Fruit fly (Drosophila melanogaster): ENCODE measurements around the gene CG14566.

The CG14566 gene

dm6 chr3L:21733387-21733786, 6.7 kb downstream of the CG14566 start, which contains the start of gene CG14568:
TSS of gene CG14568 (minus strand) at chr3L:21733487.
- no peak for TF ChIP-seq Sin3A (optimal IDR thresholded peaks at IDR 0.05)
- TF ChIP-seq psq (optimal IDR thresholded peaks at IDR 0.05) = no peak
- TF ChIP-seq Myc (optimal IDR thresholded peaks at IDR 0.05) = no peak
- no peak for TF ChIP-seq insv (optimal IDR thresholded peaks at IDR 0.05)
- no peak for TF ChIP-seq h (optimal IDR thresholded peaks at IDR 0.05)
- TF ChIP-seq ttk (optimal IDR thresholded peaks at IDR 0.05) = no peak

dm6 chr3L:21731104-21731600, 9.0 kb downstream of the CG14566 start, which contains the start of gene CG14569:
TSS of gene CG14569 (minus strand) at chr3L:21731550.
- TF ChIP-seq insv (optimal IDR thresholded peaks at IDR 0.05) (no peak), ttk (optimal IDR thresholded peaks at IDR 0.05) (no peak), Sin3A (optimal IDR thresholded peaks at IDR 0.05) (no peak), psq (optimal IDR thresholded peaks at IDR 0.05) (no peak), h (optimal IDR thresholded peaks at IDR 0.05) (no peak), Myc (optimal IDR thresholded peaks at IDR 0.05) (no peak)

- TF ChIP-seq psq (optimal IDR thresholded peaks at IDR 0.05) = no peak
- TF ChIP-seq ttk (optimal IDR thresholded peaks at IDR 0.05) = no peak
- no peak for TF ChIP-seq Sin3A (optimal IDR thresholded peaks at IDR 0.05)
- no peak for TF ChIP-seq Myc (optimal IDR thresholded peaks at IDR 0.05)
- TF ChIP-seq h (optimal IDR thresholded peaks at IDR 0.05) = no peak
- no peak for TF ChIP-seq insv (optimal IDR thresholded peaks at IDR 0.05)
Observed at dm6 chr3L:21730354-21730753, 9.8 kb downstream of the CG14566 start, which contains the start of gene CG14570. TSS of gene CG14570 (minus strand) at chr3L:21730454.

- TF ChIP-seq ttk (optimal IDR thresholded peaks at IDR 0.05) (no peak), psq (optimal IDR thresholded peaks at IDR 0.05) (no peak), insv (optimal IDR thresholded peaks at IDR 0.05) (no peak), Myc (optimal IDR thresholded peaks at IDR 0.05) (no peak), h (optimal IDR thresholded peaks at IDR 0.05) (no peak), Sin3A (optimal IDR thresholded peaks at IDR 0.05) (no peak)
Observed at dm6 chr3L:21728616-21729047, 11.5 kb downstream of the CG14566 start, which contains the start of the genes CG11247 and Polr2H. TSS of gene CG11247 (minus strand) at chr3L:21728806. TSS of gene Polr2H (plus strand) at chr3L:21728932.

DNA sequence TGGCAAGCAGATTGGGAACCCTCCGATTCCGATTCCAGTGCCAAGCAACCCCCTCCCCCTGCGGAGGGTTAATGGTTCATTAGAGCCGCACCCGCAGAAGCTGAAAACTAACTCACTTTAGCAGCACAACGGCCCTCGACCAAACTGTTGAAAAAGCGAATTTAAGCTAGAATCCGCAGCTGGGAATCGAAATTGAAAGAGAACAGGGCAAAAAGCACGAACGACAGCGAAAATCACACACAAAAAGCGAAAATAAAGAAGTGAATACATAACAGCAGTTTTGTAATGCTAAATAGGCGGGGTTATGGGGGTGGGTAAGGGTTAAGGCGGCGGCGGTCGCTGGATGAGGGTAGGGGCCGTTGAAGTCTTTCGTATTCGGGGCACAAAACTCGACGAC, 12.4 kb downstream of the CG14566 start:
- TF ChIP-seq Sin3A (optimal IDR thresholded peaks at IDR 0.05) (no peak), psq (optimal IDR thresholded peaks at IDR 0.05) (no peak), insv (optimal IDR thresholded peaks at IDR 0.05) (no peak), h (optimal IDR thresholded peaks at IDR 0.05) (no peak), Myc (optimal IDR thresholded peaks at IDR 0.05) (no peak)

dm6 chr3L:21727013-21727727, 12.9 kb downstream of the CG14566 start:
- TF ChIP-seq ttk (optimal IDR thresholded peaks at IDR 0.05) (no peak), insv (optimal IDR thresholded peaks at IDR 0.05) (no peak), Myc (optimal IDR thresholded peaks at IDR 0.05) (no peak), psq (optimal IDR thresholded peaks at IDR 0.05) (no peak), h (optimal IDR thresholded peaks at IDR 0.05) (no peak), Sin3A (optimal IDR thresholded peaks at IDR 0.05) (no peak)

dm6 chr3L:21720869-21721268, 19.2 kb downstream of the CG14566 start:
- TF ChIP-seq ttk (optimal IDR thresholded peaks at IDR 0.05) = no peak
- no peak for TF ChIP-seq Sin3A (optimal IDR thresholded peaks at IDR 0.05)
- no peak for TF ChIP-seq psq (optimal IDR thresholded peaks at IDR 0.05)
- no peak for TF ChIP-seq Myc (optimal IDR thresholded peaks at IDR 0.05)
- no peak for TF ChIP-seq insv (optimal IDR thresholded peaks at IDR 0.05)
- no peak for TF ChIP-seq h (optimal IDR thresholded peaks at IDR 0.05)

DNA sequence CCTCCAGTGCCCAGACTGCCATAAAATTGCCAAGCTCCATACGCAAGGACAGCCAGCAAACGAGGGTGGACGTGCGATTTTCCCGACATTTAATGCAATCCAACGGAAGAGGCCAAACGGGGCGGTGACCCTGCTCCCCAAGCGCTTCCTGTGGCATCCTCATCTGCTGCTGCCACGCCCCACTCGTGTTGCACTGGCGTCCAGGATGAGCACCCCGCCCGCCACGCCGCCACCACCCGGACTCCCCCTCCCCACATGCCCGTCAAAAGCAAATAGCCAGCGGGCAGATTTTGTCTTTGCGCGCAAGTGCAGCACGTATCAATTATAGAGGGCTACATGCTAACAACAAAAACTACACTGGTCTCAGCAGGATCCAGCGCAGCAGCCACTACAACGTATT, 21.9 kb downstream of the CG14566 start:
- TF ChIP-seq ttk (optimal IDR thresholded peaks at IDR 0.05) (no peak), h (optimal IDR thresholded peaks at IDR 0.05) (no peak), insv (optimal IDR thresholded peaks at IDR 0.05) (no peak), Myc (optimal IDR thresholded peaks at IDR 0.05) (no peak), Sin3A (optimal IDR thresholded peaks at IDR 0.05) (no peak), psq (optimal IDR thresholded peaks at IDR 0.05) (no peak)

- no peak for TF ChIP-seq Myc (optimal IDR thresholded peaks at IDR 0.05)
- TF ChIP-seq psq (optimal IDR thresholded peaks at IDR 0.05) = no peak
- TF ChIP-seq insv (optimal IDR thresholded peaks at IDR 0.05) = no peak
- no peak for TF ChIP-seq h (optimal IDR thresholded peaks at IDR 0.05)
- TF ChIP-seq ttk (optimal IDR thresholded peaks at IDR 0.05) = no peak
- no peak for TF ChIP-seq Sin3A (optimal IDR thresholded peaks at IDR 0.05)
Observed at dm6 chr3L:21715974-21716373, 24.1 kb downstream of the CG14566 start.

dm6 chr3L:21709785-21710591, 30.1 kb downstream of the CG14566 start:
- TF ChIP-seq h (optimal IDR thresholded peaks at IDR 0.05) (no peak), Myc (optimal IDR thresholded peaks at IDR 0.05) (no peak), Sin3A (optimal IDR thresholded peaks at IDR 0.05) (no peak)

DNA sequence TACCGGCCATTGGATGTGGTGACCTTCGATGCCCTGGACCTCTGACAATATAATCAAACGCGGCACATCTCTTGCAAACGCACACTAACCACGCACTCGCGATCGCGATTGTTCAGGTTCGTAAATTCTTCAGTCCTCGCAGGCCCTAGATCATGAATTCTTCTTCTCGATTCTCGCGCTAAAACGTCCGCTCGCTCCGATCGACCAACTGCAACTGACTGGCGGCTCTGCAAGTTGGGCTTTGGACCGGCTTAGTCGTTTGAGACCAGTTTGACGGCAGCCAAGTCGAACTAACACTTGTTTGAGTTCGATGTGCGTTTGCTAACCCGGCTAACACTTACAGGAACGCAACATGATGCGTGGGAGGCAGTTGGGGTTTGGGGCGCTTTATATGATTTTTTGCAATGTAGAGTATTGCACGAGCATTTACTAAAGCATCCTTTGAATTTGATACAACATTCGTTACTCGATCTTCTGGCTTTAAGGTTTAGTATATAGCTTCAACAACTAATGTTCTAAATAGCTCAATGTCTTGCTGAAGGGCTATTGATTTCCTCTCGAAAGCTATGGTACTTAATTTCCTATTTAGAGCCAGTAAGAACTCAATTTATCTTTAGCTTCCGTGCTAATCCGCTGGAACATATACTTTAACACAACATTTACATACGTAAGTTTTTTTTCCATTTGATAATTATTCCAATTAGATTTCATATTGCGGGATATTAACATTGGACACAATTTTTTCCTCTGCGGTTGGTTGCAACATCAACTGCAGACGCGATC, 33.8 kb downstream of the CG14566 start, which contains the start of gene CG32447:
Gene CG32447 (minus strand): TSS at position 222 of the 783 bp plus-strand sequence.
- TF ChIP-seq psq (optimal IDR thresholded peaks at IDR 0.05) (no peak), Sin3A (optimal IDR thresholded peaks at IDR 0.05) (no peak), h (optimal IDR thresholded peaks at IDR 0.05) (no peak), insv (optimal IDR thresholded peaks at IDR 0.05) (no peak), ttk (optimal IDR thresholded peaks at IDR 0.05) (no peak), Myc (optimal IDR thresholded peaks at IDR 0.05) (no peak)

All from Kc167 (cell line).